Fruit fly (Drosophila melanogaster) whole organism, prepupa: Measurements from ENCODE around the gene Cad99C.

Source experiments
- CG8319 ChIP-seq: fragments of 200-800 bp; sonication (Bioruptor generic); optimal IDR thresholded peaks from 3 replicates; lab custom pipeline; 2016; ENCODE audit warnings: missing biosample characterization, missing genetic modification characterization
- CG8632 ChIP-seq: fragments of 200-800 bp; sonication (Bioruptor generic); optimal IDR thresholded peaks from 3 replicates; lab custom pipeline; 2016; ENCODE audit warnings: missing biosample characterization, missing genetic modification characterization
- Eip93F ChIP-seq: fragments of 200-800 bp; sonication (Bioruptor generic); optimal IDR thresholded peaks from 2 replicates; lab custom pipeline; 2016; ENCODE audit warnings: missing biosample characterization, mild to moderate bottlenecking, missing genetic modification characterization
- Hr39 ChIP-seq: fragments of 200-800 bp; sonication (Bioruptor generic); optimal IDR thresholded peaks from 2 replicates; lab custom pipeline; 2016; ENCODE audit warnings: missing biosample characterization, missing genetic modification characterization
- Hr4 ChIP-seq: fragments of 200-800 bp; sonication (Bioruptor generic); optimal IDR thresholded peaks from 3 replicates; lab custom pipeline; 2016; ENCODE audit warnings: missing biosample characterization, missing genetic modification characterization
- Lpt ChIP-seq: fragments of 200-800 bp; sonication (Bioruptor generic); optimal IDR thresholded peaks from 3 replicates; lab custom pipeline; 2016; ENCODE audit warnings: missing biosample characterization, missing genetic modification characterization
- Sox102F ChIP-seq: fragments of 200-800 bp; sonication (Bioruptor generic); optimal IDR thresholded peaks from 2 replicates; lab custom pipeline; 2016; ENCODE audit warnings: missing biosample characterization, mild to moderate bottlenecking, missing genetic modification characterization
- Sox14 ChIP-seq: fragments of 200-800 bp; sonication (Bioruptor generic); optimal IDR thresholded peaks from 3 replicates; lab custom pipeline; 2016; ENCODE audit warnings: missing biosample characterization, missing genetic modification characterization
- pdm3 ChIP-seq: fragments of 200-800 bp; sonication (Bioruptor generic); optimal IDR thresholded peaks from 3 replicates; lab custom pipeline; 2016; ENCODE audit warnings: missing biosample characterization, missing genetic modification characterization

DNA sequence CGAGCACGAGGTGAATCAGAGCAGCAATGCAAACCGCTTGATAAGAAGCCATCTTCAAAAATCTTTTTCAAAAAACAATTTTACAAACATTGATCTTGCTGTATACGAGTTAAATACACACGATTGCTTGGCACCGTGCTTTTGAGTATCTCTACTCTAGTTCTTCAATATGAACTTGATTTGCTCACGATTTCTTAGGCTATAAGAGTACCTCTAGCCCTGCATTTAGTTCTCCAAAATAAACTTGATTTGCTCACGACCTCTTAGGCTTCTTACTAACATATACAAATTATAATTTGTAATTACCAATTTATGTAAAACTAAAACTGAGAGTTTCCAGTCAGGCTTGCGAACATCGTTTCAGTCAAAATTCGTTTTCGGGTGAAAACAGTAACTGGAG lies 5.3 kb upstream of the Cad99C start, which contains the start of gene CG42592:
- TF ChIP-seq CG8632 (GFP tag; lab: Kevin White, UChicago): no peak
- TF ChIP-seq Sox14 (GFP tag; lab: Kevin White, UChicago): no peak
- no peak for TF ChIP-seq Eip93F (GFP tag; lab: Kevin White, UChicago)
- no peak for TF ChIP-seq Hr39 (GFP tag; lab: Kevin White, UChicago)
- TF ChIP-seq Lpt: no peak
- no peak for TF ChIP-seq pdm3
- no peak for TF ChIP-seq CG8319 (GFP tag; lab: Kevin White, UChicago)
- no peak for TF ChIP-seq Hr4 (GFP tag; lab: Kevin White, UChicago)
- TF ChIP-seq Sox102F (GFP tag; lab: Kevin White, UChicago): no peak
